Worm (Caenorhabditis elegans) whole organism, late embryonic: ENCODE data around the gene srv-15.

Source experiments
- F13H6.1 ChIP-seq: sonication (generic microtip); optimal IDR thresholded peaks from 2 replicates; lab custom pipeline; 2016; ENCODE audit warnings: missing genetic modification characterization, missing compliant biosample characterization
- K02D7.2 ChIP-seq: sonication (generic microtip); optimal IDR thresholded peaks from 2 replicates; lab custom pipeline; 2017; ENCODE audit warnings: mild to moderate bottlenecking, missing genetic modification characterization, missing compliant biosample characterization
- T23F11.4 ChIP-seq: fragments of 200-800 bp; sonication (Bioruptor generic); optimal IDR thresholded peaks from 2 replicates; lab custom pipeline; 2018; ENCODE audit warnings: mild to moderate bottlenecking, missing genetic modification characterization, missing compliant biosample characterization
- ahr-1 ChIP-seq: sonication (generic microtip); optimal IDR thresholded peaks from 2 replicates; lab custom pipeline; 2016; ENCODE audit warnings: missing genetic modification characterization, missing compliant biosample characterization
- ceh-18 ChIP-seq: sonication (generic microtip); optimal IDR thresholded peaks from 2 replicates; lab custom pipeline; 2016; ENCODE audit warnings: missing genetic modification characterization, missing compliant biosample characterization
- ceh-2 ChIP-seq: sonication (generic microtip); optimal IDR thresholded peaks from 2 replicates; lab custom pipeline; 2016; ENCODE audit warnings: missing genotype, missing genetic modification characterization, missing compliant biosample characterization
- ceh-22 ChIP-seq: sonication (generic microtip); optimal IDR thresholded peaks from 2 replicates; lab custom pipeline; 2017; ENCODE audit warnings: missing biosample characterization, missing genetic modification characterization
- ceh-24 ChIP-seq: sonication (generic microtip); optimal IDR thresholded peaks from 2 replicates; lab custom pipeline; 2016; ENCODE audit warnings: mild to moderate bottlenecking, missing genetic modification characterization, missing compliant biosample characterization
- ceh-30 ChIP-seq: fragments of 150-350 bp; optimal IDR thresholded peaks from 2 replicates; lab custom pipeline; 2014; ENCODE audit warnings: missing biosample characterization, missing genetic modification characterization
- ceh-31 ChIP-seq: sonication (generic microtip); optimal IDR thresholded peaks from 2 replicates; lab custom pipeline; 2016; ENCODE audit warnings: missing genetic modification characterization, missing compliant biosample characterization
- ceh-34 ChIP-seq: sonication (generic microtip); optimal IDR thresholded peaks from 2 replicates; lab custom pipeline; 2016; ENCODE audit warnings: mild to moderate bottlenecking, missing genetic modification characterization, missing compliant biosample characterization
- che-1 ChIP-seq: sonication (generic microtip); optimal IDR thresholded peaks from 2 replicates; lab custom pipeline; 2016; ENCODE audit warnings: mild to moderate bottlenecking, missing genetic modification characterization, missing compliant biosample characterization
- dmd-4 ChIP-seq: sonication (generic microtip); optimal IDR thresholded peaks from 2 replicates; lab custom pipeline; 2016; ENCODE audit warnings: borderline replicate concordance, missing genetic modification characterization, missing compliant biosample characterization
- dve-1 ChIP-seq: sonication (generic microtip); optimal IDR thresholded peaks from 2 replicates; lab custom pipeline; 2017; ENCODE audit warnings: antibody characterized with exemption, mild to moderate bottlenecking, missing genetic modification characterization, missing compliant biosample characterization
- elt-2 ChIP-seq: sonication (generic microtip); optimal IDR thresholded peaks from 2 replicates; lab custom pipeline; 2016; ENCODE audit warnings: missing genetic modification reagents, missing genetic modification characterization, missing compliant biosample characterization
- ets-4 ChIP-seq: sonication (generic microtip); optimal IDR thresholded peaks from 2 replicates; lab custom pipeline; 2016; ENCODE audit warnings: missing genetic modification characterization, missing compliant biosample characterization
- eyg-1 ChIP-seq: sonication (generic microtip); optimal IDR thresholded peaks from 2 replicates; lab custom pipeline; 2016; ENCODE audit warnings: missing genotype, missing genetic modification characterization, missing compliant biosample characterization
- fkh-10 ChIP-seq: fragments of 150-350 bp; optimal IDR thresholded peaks from 2 replicates; lab custom pipeline; 2014; ENCODE audit warnings: missing biosample characterization, missing genetic modification reagents, missing genetic modification characterization
- fkh-6 ChIP-seq: sonication (generic microtip); optimal IDR thresholded peaks from 2 replicates; lab custom pipeline; 2016; ENCODE audit warnings: missing genetic modification characterization, missing compliant biosample characterization
- hlh-15 ChIP-seq: sonication (generic microtip); optimal IDR thresholded peaks from 2 replicates; lab custom pipeline; 2016; ENCODE audit warnings: missing genetic modification characterization, missing compliant biosample characterization
- hlh-6 ChIP-seq: sonication (generic microtip); optimal IDR thresholded peaks from 2 replicates; lab custom pipeline; 2016; ENCODE audit warnings: missing genotype, missing genetic modification characterization, missing compliant biosample characterization
- hlh-8 ChIP-seq: sonication (generic microtip); optimal IDR thresholded peaks from 2 replicates; lab custom pipeline; 2016; ENCODE audit warnings: missing genotype, missing genetic modification characterization, missing compliant biosample characterization
- madf-2 ChIP-seq: sonication (generic microtip); optimal IDR thresholded peaks from 2 replicates; lab custom pipeline; 2017; ENCODE audit warnings: missing genetic modification characterization, missing compliant biosample characterization
- nfya-1 ChIP-seq: sonication (generic microtip); optimal IDR thresholded peaks from 2 replicates; lab custom pipeline; 2017; ENCODE audit warnings: missing genetic modification characterization, mild to moderate bottlenecking, missing compliant biosample characterization, antibody characterized with exemption, moderate library complexity
- nhr-11 ChIP-seq: fragments of 150-350 bp; optimal IDR thresholded peaks from 2 replicates; lab custom pipeline; 2014; ENCODE audit warnings: missing biosample characterization, missing genetic modification characterization
- nhr-232 ChIP-seq: sonication (generic microtip); optimal IDR thresholded peaks from 2 replicates; lab custom pipeline; 2016; ENCODE audit warnings: missing genetic modification characterization, missing compliant biosample characterization
- pag-3 ChIP-seq: sonication (generic microtip); optimal IDR thresholded peaks from 2 replicates; lab custom pipeline; 2016; ENCODE audit warnings: missing compliant biosample characterization, missing genetic modification characterization, borderline replicate concordance
- pat-9 ChIP-seq: fragments of 200-800 bp; sonication (Bioruptor generic); optimal IDR thresholded peaks from 2 replicates; lab custom pipeline; 2018; ENCODE audit warnings: mild to moderate bottlenecking, missing genetic modification characterization, moderate library complexity, missing compliant biosample characterization
- pha-2 ChIP-seq: sonication (generic microtip); optimal IDR thresholded peaks from 2 replicates; lab custom pipeline; 2017; ENCODE audit warnings: mild to moderate bottlenecking, missing genetic modification characterization, missing compliant biosample characterization
- pqm-1 ChIP-seq: sonication (generic microtip); optimal IDR thresholded peaks from 2 replicates; lab custom pipeline; 2016; ENCODE audit warnings: missing genetic modification characterization, missing compliant biosample characterization
- pros-1 ChIP-seq: fragments of 150-350 bp; optimal IDR thresholded peaks from 2 replicates; lab custom pipeline; 2014; ENCODE audit warnings: missing biosample characterization, missing genetic modification reagents, missing genetic modification characterization
- ref-2 ChIP-seq: sonication (generic microtip); optimal IDR thresholded peaks from 2 replicates; lab custom pipeline; 2016; ENCODE audit warnings: missing genetic modification characterization, missing compliant biosample characterization
- rnt-1 ChIP-seq: sonication (generic microtip); optimal IDR thresholded peaks from 2 replicates; lab custom pipeline; 2016; ENCODE audit warnings: missing genetic modification characterization, missing compliant biosample characterization
- sdc-2 ChIP-seq: sonication (generic microtip); optimal IDR thresholded peaks from 2 replicates; lab custom pipeline; 2016; ENCODE audit warnings: missing genotype, missing genetic modification characterization, missing compliant biosample characterization
- sox-2 ChIP-seq: fragments of 200-800 bp; sonication (Bioruptor generic); IDR thresholded peaks from 2 replicates; pipeline ENCODE4 v1.3.6; 2022; ENCODE audit warnings: missing genetic modification reagents, missing genetic modification characterization, missing compliant biosample characterization
- tbx-2 ChIP-seq: sonication (generic microtip); optimal IDR thresholded peaks from 2 replicates; lab custom pipeline; 2016; ENCODE audit warnings: missing genetic modification characterization, missing compliant biosample characterization
- ttx-3 ChIP-seq: sonication (generic microtip); optimal IDR thresholded peaks from 2 replicates; lab custom pipeline; 2016; ENCODE audit warnings: missing genetic modification reagents, missing genetic modification characterization, missing compliant biosample characterization
- unc-3 ChIP-seq, 2 experiments: fragments of 200-800 bp in 1 of 2; sonication (Bioruptor generic) in 1 of 2; sonication (generic microtip) in 1 of 2; conservative IDR thresholded peaks in 1 of 2; optimal IDR thresholded peaks in 1 of 2; 2 replicates each; pipeline versions ENCODE4 v1.3.6 to Lab custom; 2016 to 2022; ENCODE audit warnings: missing compliant biosample characterization in 2 of 2, missing genetic modification characterization in 2 of 2, missing genetic modification reagents in 1 of 2
- unc-42 ChIP-seq: sonication (generic microtip); optimal IDR thresholded peaks from 2 replicates; lab custom pipeline; 2016; ENCODE audit warnings: missing genotype, missing genetic modification characterization, missing compliant biosample characterization
- unc-55 ChIP-seq: sonication (generic microtip); optimal IDR thresholded peaks from 2 replicates; lab custom pipeline; 2017; ENCODE audit warnings: missing biosample characterization, missing genetic modification reagents, missing genetic modification characterization
- ztf-16 ChIP-seq: sonication (generic microtip); optimal IDR thresholded peaks from 2 replicates; lab custom pipeline; 2017; ENCODE audit warnings: missing genetic modification characterization, missing compliant biosample characterization

Gene srv-15

DNA sequence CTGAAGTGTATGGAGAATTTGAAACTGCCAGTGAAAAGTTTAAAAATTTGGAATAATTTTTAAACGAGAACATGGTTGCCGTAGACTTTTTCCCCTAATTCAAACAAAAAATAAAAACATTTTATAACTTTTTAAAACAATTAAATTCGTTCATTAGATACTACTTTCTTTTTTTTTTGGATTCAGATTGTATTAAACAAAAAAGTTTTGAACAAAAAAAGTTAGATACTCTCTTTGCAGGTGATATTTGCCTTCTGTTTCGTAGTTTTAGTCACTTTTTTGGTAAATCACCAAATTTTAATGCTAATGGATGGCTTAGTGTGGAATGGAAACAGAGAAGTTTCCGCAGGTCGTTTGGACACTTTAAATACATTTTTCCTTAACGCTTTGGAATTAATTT lies 36.0 kb upstream of the srv-15 start, which contains the start of gene Y105C5B.1:
TSS of gene Y105C5B.1 (plus strand) at position 301 of the 400 bp plus-strand sequence.
- TF ChIP-seq dmd-4 (no peak), sdc-2 (tag; lab: Kevin White, UChicago) (no peak), rnt-1 (tag; lab: Kevin White, UChicago) (no peak), che-1 (no peak), pros-1 (tag; lab: Kevin White, UChicago) (no peak), fkh-10 (GFP tag; lab: Kevin White, UChicago) (no peak), dve-1 (no peak), ahr-1 (no peak), nhr-11 (tag; lab: Kevin White, UChicago) (no peak), eyg-1 (tag; lab: Kevin White, UChicago) (no peak), pha-2 (tag; lab: Kevin White, UChicago) (no peak), unc-42 (no peak), ets-4 (tag; lab: Kevin White, UChicago) (no peak), ceh-31 (tag; lab: Kevin White, UChicago) (no peak)

DNA sequence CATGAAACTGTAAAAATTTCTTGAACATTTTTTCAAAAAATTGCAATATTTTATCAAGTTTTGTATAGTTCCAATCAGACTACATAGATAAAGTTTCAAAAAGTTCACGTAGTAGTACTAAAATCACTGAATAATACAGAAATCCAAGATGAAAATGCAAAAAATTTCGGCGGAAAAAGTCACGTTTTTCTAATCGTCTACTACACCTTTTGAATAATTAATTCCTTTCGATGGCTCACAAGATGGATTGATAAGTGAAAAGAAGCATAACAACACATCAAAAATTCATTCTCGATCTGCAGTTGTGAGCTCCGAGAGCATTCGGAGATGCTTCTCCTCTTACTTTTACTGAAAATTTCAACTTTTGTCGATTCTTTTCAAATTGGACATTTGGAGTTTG lies 33.7 kb upstream of the srv-15 start, which contains the start of gene gcy-25:
TSS of gene gcy-25 (plus strand) at position 301 of the 400 bp plus-strand sequence.
- TF ChIP-seq elt-2 (tag; lab: Kevin White, UChicago): no peak
- TF ChIP-seq fkh-10 (GFP tag; lab: Kevin White, UChicago): no peak
- no peak for TF ChIP-seq pha-2 (tag; lab: Kevin White, UChicago)
- no peak for TF ChIP-seq ceh-34 (tag; lab: Kevin White, UChicago)
- no peak for TF ChIP-seq ttx-3 (tag; lab: Kevin White, UChicago)
- no peak for TF ChIP-seq nhr-232
- no peak for TF ChIP-seq dmd-4
- TF ChIP-seq pqm-1 (tag; lab: Kevin White, UChicago): no peak
- TF ChIP-seq hlh-8 (tag; lab: Kevin White, UChicago): no peak
- TF ChIP-seq madf-2 (tag; lab: Kevin White, UChicago): no peak
- no peak for TF ChIP-seq ceh-31 (tag; lab: Kevin White, UChicago)
- TF ChIP-seq sdc-2 (tag; lab: Kevin White, UChicago): no peak
- TF ChIP-seq ceh-24 (tag; lab: Kevin White, UChicago): no peak
- TF ChIP-seq tbx-2 (tag; lab: Kevin White, UChicago): no peak
- no peak for TF ChIP-seq fkh-6 (tag; lab: Kevin White, UChicago)
- no peak for TF ChIP-seq F13H6.1
- no peak for TF ChIP-seq sox-2 (GFP tag; lab: Robert Waterston, UW)
- TF ChIP-seq ceh-18 (tag; lab: Kevin White, UChicago): no peak
- TF ChIP-seq ets-4 (tag; lab: Kevin White, UChicago): no peak
- no peak for TF ChIP-seq ceh-22

DNA sequence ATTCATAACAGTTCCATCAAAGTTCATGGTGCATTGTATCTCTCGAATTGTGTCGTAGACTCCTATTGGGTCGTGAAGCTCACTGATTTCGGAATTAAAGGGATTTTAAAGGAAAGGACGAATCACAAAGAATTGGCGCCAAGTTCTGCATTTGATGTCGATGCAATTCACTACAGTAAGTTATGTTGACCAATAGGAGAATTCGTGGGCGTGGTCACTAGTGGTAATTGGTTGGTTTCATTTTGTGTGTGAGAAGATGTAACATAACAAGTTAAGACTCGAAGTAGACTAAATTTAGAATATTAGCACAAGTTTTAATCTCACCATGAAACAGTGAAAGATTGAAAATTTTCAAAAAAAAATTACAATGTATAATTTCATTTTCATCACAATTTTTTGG lies 28.1 kb upstream of the srv-15 start:
- TF ChIP-seq ttx-3 (tag; lab: Kevin White, UChicago): no peak
- TF ChIP-seq nfya-1 (tag; lab: Kevin White, UChicago): peak; percentile 55

DNA sequence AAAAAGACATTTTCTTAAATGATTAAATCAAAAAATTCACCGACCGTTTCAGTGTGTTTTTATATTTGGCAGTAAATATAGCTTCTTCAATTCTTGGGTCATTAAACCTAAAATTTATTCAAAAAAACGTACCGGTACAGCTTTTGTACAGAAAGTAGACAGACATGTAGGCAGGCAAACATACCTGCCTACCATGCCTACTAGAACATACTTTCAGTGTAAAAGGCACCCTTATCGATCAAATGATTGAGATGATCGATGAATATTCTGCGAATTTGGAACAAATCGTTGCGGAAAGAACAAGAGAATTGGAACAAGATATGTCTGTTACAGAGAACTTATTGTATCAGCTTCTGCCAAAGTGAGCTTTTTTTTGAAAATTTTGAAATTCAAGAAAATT lies 26.3 kb upstream of the srv-15 start:
- TF ChIP-seq unc-3 (GFP tag; conservative IDR thresholded peaks at IDR 0.05; lab: Robert Waterston, UW) (no peak), unc-3 (tag; optimal IDR thresholded peaks at IDR 0.05; lab: Kevin White, UChicago) (no peak), ref-2 (tag; lab: Kevin White, UChicago) (no peak), ceh-2 (tag; lab: Kevin White, UChicago) (no peak), ets-4 (tag; lab: Kevin White, UChicago) (no peak)

DNA sequence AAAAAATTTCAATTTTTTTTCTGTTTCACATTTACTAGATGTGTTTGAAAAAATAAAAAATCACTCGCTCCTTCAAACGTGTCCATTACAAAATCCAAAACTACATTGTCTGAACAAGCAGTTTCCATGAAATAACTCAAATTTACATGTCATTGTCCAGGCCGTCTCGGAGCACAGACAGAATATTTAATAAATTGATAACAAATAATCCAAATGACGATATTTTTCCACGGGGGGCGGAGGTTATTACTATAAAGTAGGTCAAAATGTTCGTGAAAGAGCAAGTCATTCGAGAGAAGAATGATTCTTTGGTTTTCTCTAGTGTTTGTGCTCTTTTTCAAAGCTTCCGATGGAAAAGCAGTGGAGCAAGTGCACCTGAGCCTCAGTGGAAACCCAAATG lies 22.5 kb upstream of the srv-15 start, which contains the start of gene Y105C5B.3:
TSS of gene Y105C5B.3 (plus strand) at position 301 of the 400 bp plus-strand sequence.
- TF ChIP-seq hlh-15: no peak
- TF ChIP-seq pag-3 (tag; lab: Kevin White, UChicago): no peak
- TF ChIP-seq ttx-3 (tag; lab: Kevin White, UChicago): no peak
- TF ChIP-seq pat-9 (tag; lab: Kevin White, UChicago): no peak
- no peak for TF ChIP-seq T23F11.4 (GFP tag; lab: Kevin White, UChicago)
- TF ChIP-seq ceh-30 (tag; lab: Kevin White, UChicago): no peak
- TF ChIP-seq K02D7.2 (tag; lab: Kevin White, UChicago): no peak
- TF ChIP-seq ztf-16 (tag; lab: Kevin White, UChicago): no peak
- TF ChIP-seq unc-55 (GFP tag; lab: Kevin White, UChicago): no peak
- TF ChIP-seq hlh-6 (tag; lab: Kevin White, UChicago): no peak
- no peak for TF ChIP-seq ahr-1
- no peak for TF ChIP-seq pqm-1 (tag; lab: Kevin White, UChicago)
- no peak for TF ChIP-seq ceh-2 (tag; lab: Kevin White, UChicago)
- TF ChIP-seq, all 69 proteins: peak for 0
